Worm (Caenorhabditis elegans) whole organism, mixed stage, embryonic: ENCODE data around the gene hyls-1.

Experiments
- blmp-1 ChIP-seq: fragments of 150-350 bp; optimal IDR thresholded peaks from 2 replicates; lab custom pipeline; 2014; ENCODE audit warnings: missing biosample characterization, missing genetic modification characterization
- ceh-39 ChIP-seq: fragments of 150-350 bp; optimal IDR thresholded peaks from 2 replicates; lab custom pipeline; 2014; ENCODE audit warnings: missing biosample characterization, missing genetic modification characterization
- ces-1 ChIP-seq: fragments of 150-350 bp; optimal IDR thresholded peaks from 2 replicates; lab custom pipeline; 2014; ENCODE audit warnings: missing biosample characterization, missing genetic modification reagents, missing genetic modification characterization
- elt-1 ChIP-seq: sonication (generic microtip); optimal IDR thresholded peaks from 2 replicates; lab custom pipeline; 2017; ENCODE audit warnings: missing genetic modification characterization, mild to moderate bottlenecking, missing compliant biosample characterization, antibody characterized with exemption, moderate library complexity, borderline replicate concordance; ENCODE audit not compliant: insufficient read depth
- elt-3 ChIP-seq: fragments of 150-350 bp; optimal IDR thresholded peaks from 2 replicates; lab custom pipeline; 2014; ENCODE audit warnings: missing biosample characterization, missing genetic modification characterization
- nhr-2 ChIP-seq: fragments of 150-350 bp; optimal IDR thresholded peaks from 2 replicates; lab custom pipeline; 2014; ENCODE audit warnings: missing biosample characterization, missing genetic modification characterization
- nhr-237 ChIP-seq: fragments of 150-350 bp; optimal IDR thresholded peaks from 2 replicates; lab custom pipeline; 2014; ENCODE audit warnings: missing biosample characterization, missing genetic modification characterization
- snpc-4 ChIP-seq: fragments of 150-350 bp; optimal IDR thresholded peaks from 2 replicates; lab custom pipeline; 2014; ENCODE audit warnings: missing biosample characterization, missing genetic modification characterization

- TF ChIP-seq nhr-2 = no peak
- TF ChIP-seq blmp-1 (tag; lab: Kevin White, UChicago) = no peak
- no peak for TF ChIP-seq ceh-39 (tag; lab: Kevin White, UChicago)
- no peak for TF ChIP-seq nhr-237 (tag; lab: Kevin White, UChicago)
- TF ChIP-seq elt-3 (tag; lab: Kevin White, UChicago) = no peak
- no peak for TF ChIP-seq elt-1 (tag; lab: Kevin White, UChicago)
- TF ChIP-seq snpc-4 (tag; lab: Kevin White, UChicago) = no peak
- TF ChIP-seq ces-1 (GFP tag; lab: Kevin White, UChicago) = no peak
Observed at ce11 chrV:7231524-7231923, 5.7 kb upstream of the hyls-1 start.
